Worm (Caenorhabditis elegans) whole organism, L2 larva: ENCODE data around the gene tnc-2.
"Not testable (repeated sequence)": the region's sequence is repeated elsewhere in the genome, so short reads cannot be mapped to it uniquely, and the experiment has no call there.

ENCODE experiments used
- aly-2 ChIP-seq: fragments of 150-350 bp; optimal IDR thresholded peaks from 2 replicates; lab custom pipeline; 2014; ENCODE audit warnings: missing biosample characterization, missing genetic modification characterization
- snpc-4 ChIP-seq: fragments of 150-350 bp; optimal IDR thresholded peaks from 2 replicates; lab custom pipeline; 2014; ENCODE audit warnings: missing biosample characterization, missing genetic modification characterization
- unc-62 ChIP-seq: fragments of 150-350 bp; optimal IDR thresholded peaks from 2 replicates; lab custom pipeline; 2014; ENCODE audit warnings: missing biosample characterization, missing genetic modification reagents, missing genetic modification characterization

DNA sequence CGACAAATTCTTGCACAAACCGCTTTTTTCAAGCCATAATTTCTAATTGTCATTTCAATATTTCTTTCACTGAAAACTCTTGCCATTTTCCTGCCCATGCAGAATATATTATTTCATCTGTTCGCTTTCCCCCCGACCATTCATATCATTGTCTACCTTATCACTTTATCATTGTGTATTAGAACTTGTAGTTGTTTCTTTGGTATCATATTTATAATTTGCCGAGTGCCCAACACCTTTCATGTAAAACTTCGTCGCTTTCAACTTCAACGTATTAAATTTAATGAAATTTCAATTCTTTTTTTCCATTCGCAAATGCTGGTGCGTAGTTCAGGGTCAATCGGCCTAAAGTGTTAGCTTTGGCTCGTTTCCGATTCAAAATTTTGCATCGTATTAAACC lies 23.8 kb upstream of the tnc-2 start, which contains the start of gene ZK673.1:
- not testable (repeated sequence) for TF ChIP-seq aly-2 (tag; lab: Kevin White, UChicago); snpc-4 (tag; lab: Kevin White, UChicago); unc-62 (GFP tag; lab: Kevin White, UChicago)
